Worm (Caenorhabditis elegans) whole organism, L3 larva: Measurements from ENCODE around the gene F46B6.5.

Experiments used
- R02D3.7 ChIP-seq: fragments of 150-350 bp; optimal IDR thresholded peaks from 2 replicates; lab custom pipeline; 2014; ENCODE audit warnings: missing biosample characterization, missing genetic modification characterization
- ZK546.5 ChIP-seq: sonication (generic microtip); optimal IDR thresholded peaks from 2 replicates; lab custom pipeline; 2017; ENCODE audit warnings: missing biosample characterization, missing genetic modification characterization
- aly-2 ChIP-seq: fragments of 150-350 bp; optimal IDR thresholded peaks from 2 replicates; lab custom pipeline; 2014; ENCODE audit warnings: missing biosample characterization, missing genetic modification characterization
- ama-1 ChIP-seq: fragments of 150-350 bp; optimal IDR thresholded peaks from 2 replicates; lab custom pipeline; 2018
- ceh-82 ChIP-seq: fragments of 150-350 bp; optimal IDR thresholded peaks from 2 replicates; lab custom pipeline; 2014; ENCODE audit warnings: missing biosample characterization, missing genetic modification characterization
- elt-1 ChIP-seq: fragments of 150-350 bp; optimal IDR thresholded peaks from 2 replicates; lab custom pipeline; 2014; ENCODE audit warnings: missing biosample characterization, missing genetic modification characterization
- elt-2 ChIP-seq: sonication (generic microtip); optimal IDR thresholded peaks from 2 replicates; lab custom pipeline; 2016; ENCODE audit warnings: missing genetic modification reagents, mild to moderate bottlenecking, missing genetic modification characterization, missing compliant biosample characterization
- mdl-1 ChIP-seq: fragments of 150-350 bp; optimal IDR thresholded peaks from 2 replicates; lab custom pipeline; 2014; ENCODE audit warnings: missing biosample characterization, missing genetic modification characterization
- nhr-23 ChIP-seq: fragments of 150-350 bp; optimal IDR thresholded peaks from 2 replicates; lab custom pipeline; 2014; ENCODE audit warnings: missing biosample characterization, missing genetic modification reagents, missing genetic modification characterization
- nhr-237 ChIP-seq: fragments of 150-350 bp; optimal IDR thresholded peaks from 2 replicates; lab custom pipeline; 2014; ENCODE audit warnings: missing biosample characterization, missing genetic modification characterization
- nhr-67 ChIP-seq: fragments of 150-350 bp; optimal IDR thresholded peaks from 2 replicates; lab custom pipeline; 2014; ENCODE audit warnings: missing biosample characterization, missing genetic modification characterization
- skn-1 ChIP-seq: fragments of 150-350 bp; optimal IDR thresholded peaks from 2 replicates; lab custom pipeline; 2014; ENCODE audit warnings: missing biosample characterization, missing genetic modification characterization
- unc-62 ChIP-seq: fragments of 150-350 bp; sonication (generic microtip); optimal IDR thresholded peaks from 4 replicates; lab custom pipeline; 2014; ENCODE audit warnings: missing biosample characterization, missing genetic modification reagents, missing genetic modification characterization
- ztf-4 ChIP-seq: fragments of 150-350 bp; optimal IDR thresholded peaks from 2 replicates; lab custom pipeline; 2014; ENCODE audit warnings: missing biosample characterization, missing genetic modification characterization

- no peak for TF ChIP-seq ama-1
- no peak for TF ChIP-seq nhr-67
- TF ChIP-seq nhr-23 (tag; lab: Kevin White, UChicago), result no peak
- TF ChIP-seq elt-2 (tag; lab: Kevin White, UChicago), result no peak
- no peak for TF ChIP-seq elt-1 (tag; lab: Kevin White, UChicago)
- no peak for TF ChIP-seq aly-2 (tag; lab: Kevin White, UChicago)
- TF ChIP-seq nhr-237 (tag; lab: Kevin White, UChicago), result no peak
- TF ChIP-seq mdl-1 (tag; lab: Kevin White, UChicago), result no peak
- TF ChIP-seq ceh-82 (tag; lab: Kevin White, UChicago), result no peak
- TF ChIP-seq skn-1 (tag; lab: Kevin White, UChicago), result no peak
- TF ChIP-seq ztf-4, result no peak
- no peak for TF ChIP-seq unc-62 (GFP tag; lab: Kevin White, UChicago)
- TF ChIP-seq ZK546.5 (tag; lab: Kevin White, UChicago), result no peak
- TF ChIP-seq R02D3.7 (tag; lab: Kevin White, UChicago), result no peak
Observed at ce11 chrV:9812216-9812615, 29.3 kb upstream of the F46B6.5 start.
